Worm (Caenorhabditis elegans) whole organism, L2 larva: ENCODE measurements around the gene srx-42.

Experiments
- C34F6.9 ChIP-seq: fragments of 150-350 bp; optimal IDR thresholded peaks from 2 replicates; lab custom pipeline; 2014; ENCODE audit warnings: missing biosample characterization, missing genetic modification characterization
- R02D3.7 ChIP-seq: fragments of 150-350 bp; optimal IDR thresholded peaks from 2 replicates; lab custom pipeline; 2014; ENCODE audit warnings: missing biosample characterization, missing genetic modification characterization
- Y55F3AM.14 ChIP-seq: fragments of 200-800 bp; sonication (Bioruptor generic); optimal IDR thresholded peaks from 2 replicates; lab custom pipeline; 2018; ENCODE audit warnings: mild to moderate bottlenecking, missing genetic modification characterization, missing compliant biosample characterization
- alr-1 ChIP-seq: fragments of 150-350 bp; optimal IDR thresholded peaks from 2 replicates; lab custom pipeline; 2014; ENCODE audit warnings: missing biosample characterization, missing genetic modification characterization
- blmp-1 ChIP-seq: sonication (generic microtip); optimal IDR thresholded peaks from 2 replicates; lab custom pipeline; 2017; ENCODE audit warnings: missing genetic modification characterization, mild to moderate bottlenecking, missing compliant biosample characterization, antibody characterized with exemption, moderate library complexity; ENCODE audit not compliant: insufficient read depth
- ceh-16 ChIP-seq: fragments of 150-350 bp; optimal IDR thresholded peaks from 2 replicates; lab custom pipeline; 2014; ENCODE audit warnings: missing biosample characterization, missing genetic modification characterization
- crh-2 ChIP-seq: sonication (generic microtip); optimal IDR thresholded peaks from 2 replicates; lab custom pipeline; 2017; ENCODE audit warnings: missing biosample characterization, missing genetic modification characterization
- dmd-4 ChIP-seq: sonication (generic microtip); optimal IDR thresholded peaks from 2 replicates; lab custom pipeline; 2017; ENCODE audit warnings: missing biosample characterization, missing genetic modification characterization
- egl-27 ChIP-seq: sonication (generic microtip); optimal IDR thresholded peaks from 3 replicates; lab custom pipeline; 2017; ENCODE audit warnings: missing biosample characterization, missing genetic modification reagents, missing genetic modification characterization
- elt-1 ChIP-seq: fragments of 150-350 bp; optimal IDR thresholded peaks from 2 replicates; lab custom pipeline; 2014; ENCODE audit warnings: missing biosample characterization, missing genetic modification characterization
- elt-3 ChIP-seq: sonication (generic microtip); optimal IDR thresholded peaks from 2 replicates; lab custom pipeline; 2017; ENCODE audit warnings: missing biosample characterization, missing genetic modification characterization
- fos-1 ChIP-seq: fragments of 150-350 bp; optimal IDR thresholded peaks from 2 replicates; lab custom pipeline; 2014; ENCODE audit warnings: missing biosample characterization, missing genetic modification characterization
- lin-11 ChIP-seq: fragments of 150-350 bp; sonication (generic microtip); optimal IDR thresholded peaks from 2 replicates; lab custom pipeline; 2014; ENCODE audit warnings: missing biosample characterization, missing genetic modification characterization, inconsistent platforms, mixed read lengths
- lin-13 ChIP-seq: fragments of 150-350 bp; optimal IDR thresholded peaks from 2 replicates; lab custom pipeline; 2014; ENCODE audit warnings: missing biosample characterization, missing genetic modification reagents, missing genetic modification characterization
- lin-39 ChIP-seq: fragments of 150-350 bp; optimal IDR thresholded peaks from 2 replicates; lab custom pipeline; 2014; ENCODE audit warnings: missing biosample characterization, missing genetic modification reagents, missing genetic modification characterization
- mab-5 ChIP-seq: fragments of 150-350 bp; optimal IDR thresholded peaks from 2 replicates; lab custom pipeline; 2014; ENCODE audit warnings: missing biosample characterization, missing genetic modification characterization
- mdl-1 ChIP-seq, 2 experiments: fragments of 150-350 bp in 1 of 2; sonication (generic microtip) in 1 of 2; optimal IDR thresholded peaks; 2 replicates each; lab custom pipeline; 2017; ENCODE audit warnings: missing biosample characterization in 2 of 2, missing genetic modification characterization in 2 of 2
- nhr-10 ChIP-seq: sonication (generic microtip); optimal IDR thresholded peaks from 2 replicates; lab custom pipeline; 2017; ENCODE audit warnings: missing biosample characterization, missing genetic modification characterization
- nhr-11 ChIP-seq: fragments of 150-350 bp; optimal IDR thresholded peaks from 2 replicates; lab custom pipeline; 2014; ENCODE audit warnings: missing biosample characterization, missing genetic modification characterization
- nhr-12 ChIP-seq: fragments of 150-350 bp; optimal IDR thresholded peaks from 2 replicates; lab custom pipeline; 2014; ENCODE audit warnings: missing biosample characterization, missing genetic modification characterization
- nhr-129 ChIP-seq: fragments of 150-350 bp; optimal IDR thresholded peaks from 2 replicates; lab custom pipeline; 2014; ENCODE audit warnings: missing biosample characterization, missing genetic modification characterization
- nhr-21 ChIP-seq: fragments of 150-350 bp; optimal IDR thresholded peaks from 2 replicates; lab custom pipeline; 2014; ENCODE audit warnings: missing biosample characterization, missing genetic modification characterization
- nhr-23 ChIP-seq: fragments of 150-350 bp; optimal IDR thresholded peaks from 2 replicates; lab custom pipeline; 2014; ENCODE audit warnings: missing biosample characterization, missing genetic modification reagents, missing genetic modification characterization
- nhr-237 ChIP-seq: fragments of 150-350 bp; optimal IDR thresholded peaks from 2 replicates; lab custom pipeline; 2014; ENCODE audit warnings: missing biosample characterization, missing genetic modification characterization
- nhr-6 ChIP-seq: fragments of 150-350 bp; optimal IDR thresholded peaks from 2 replicates; lab custom pipeline; 2014; ENCODE audit warnings: missing biosample characterization, missing genetic modification characterization
- nhr-77 ChIP-seq: fragments of 150-350 bp; optimal IDR thresholded peaks from 2 replicates; lab custom pipeline; 2014; ENCODE audit warnings: missing biosample characterization, missing genetic modification characterization
- peb-1 ChIP-seq: fragments of 150-350 bp; optimal IDR thresholded peaks from 2 replicates; lab custom pipeline; 2014; ENCODE audit warnings: missing biosample characterization, missing genetic modification characterization
- sem-4 ChIP-seq: fragments of 150-350 bp; optimal IDR thresholded peaks from 2 replicates; lab custom pipeline; 2014; ENCODE audit warnings: missing biosample characterization, missing genetic modification reagents, missing genetic modification characterization
- skn-1 ChIP-seq: sonication (generic microtip); optimal IDR thresholded peaks from 2 replicates; lab custom pipeline; 2017; ENCODE audit warnings: missing biosample characterization, missing genetic modification characterization
- sma-3 ChIP-seq: sonication (generic microtip); optimal IDR thresholded peaks from 2 replicates; lab custom pipeline; 2016; ENCODE audit warnings: missing genetic modification reagents, missing genetic modification characterization, missing compliant biosample characterization
- sma-9 ChIP-seq, 2 experiments: fragments of 150-350 bp in 1 of 2; sonication (generic microtip) in 1 of 2; optimal IDR thresholded peaks; 2 replicates each; lab custom pipeline; 2014 to 2016; ENCODE audit warnings: missing genetic modification characterization in 2 of 2, mild to moderate bottlenecking in 1 of 2, missing biosample characterization in 1 of 2, missing compliant biosample characterization in 1 of 2, missing genetic modification reagents in 1 of 2, moderate library complexity in 1 of 2
- snpc-4 ChIP-seq: fragments of 150-350 bp; optimal IDR thresholded peaks from 2 replicates; lab custom pipeline; 2014; ENCODE audit warnings: missing biosample characterization, missing genetic modification characterization
- unc-39 ChIP-seq: fragments of 150-350 bp; optimal IDR thresholded peaks from 2 replicates; lab custom pipeline; 2014; ENCODE audit warnings: missing biosample characterization, missing genetic modification characterization
- unc-55 ChIP-seq: fragments of 150-350 bp; sonication (generic microtip); optimal IDR thresholded peaks from 3 replicates; lab custom pipeline; 2014; ENCODE audit warnings: missing biosample characterization, missing genetic modification reagents, missing genetic modification characterization
- unc-62 ChIP-seq: fragments of 150-350 bp; optimal IDR thresholded peaks from 2 replicates; lab custom pipeline; 2014; ENCODE audit warnings: missing biosample characterization, missing genetic modification reagents, missing genetic modification characterization
- ztf-1 ChIP-seq: fragments of 200-800 bp; sonication (Bioruptor generic); conservative IDR thresholded peaks from 2 replicates; pipeline ENCODE4 v1.3.6; 2022; ENCODE audit warnings: missing genetic modification characterization, missing compliant biosample characterization
- ztf-11 ChIP-seq: sonication (generic microtip); optimal IDR thresholded peaks from 2 replicates; lab custom pipeline; 2017; ENCODE audit warnings: missing biosample characterization, missing genetic modification characterization
- ztf-4 ChIP-seq: fragments of 150-350 bp; optimal IDR thresholded peaks from 2 replicates; lab custom pipeline; 2014; ENCODE audit warnings: missing biosample characterization, missing genetic modification characterization

The srx-42 gene

ce11 chrV:13909400-13909799 is 11.4 kb upstream of the srx-42 start, which contains the start of gene C06B3.7 (continued):
- no peak for TF ChIP-seq nhr-12 (tag; lab: Kevin White, UChicago)
- TF ChIP-seq nhr-77 (tag; lab: Kevin White, UChicago), result no peak
- peak; percentile 77 for TF ChIP-seq fos-1 (tag; lab: Kevin White, UChicago)
- peak; percentile 96 for TF ChIP-seq sma-9 (GFP tag; optimal IDR thresholded peaks at IDR 0.05; lab: Kevin White, UChicago)
- TF ChIP-seq sma-9 (tag; optimal IDR thresholded peaks at IDR 0.05; lab: Kevin White, UChicago), result no peak
- no peak for TF ChIP-seq Y55F3AM.14 (GFP tag; lab: Kevin White, UChicago)
- TF ChIP-seq unc-39 (tag; lab: Kevin White, UChicago), result no peak

- TF ChIP-seq crh-2 (tag; lab: Kevin White, UChicago), result no peak
- TF ChIP-seq lin-13 (GFP tag; lab: Kevin White, UChicago), result no peak
- no peak for TF ChIP-seq blmp-1 (tag; lab: Kevin White, UChicago)
- no peak for TF ChIP-seq skn-1 (tag; lab: Kevin White, UChicago)
- TF ChIP-seq ztf-11 (tag; lab: Kevin White, UChicago), result no peak
- no peak for TF ChIP-seq alr-1
- TF ChIP-seq nhr-6 (tag; lab: Kevin White, UChicago), result no peak
- TF ChIP-seq ztf-4 (tag; lab: Kevin White, UChicago), result no peak
- TF ChIP-seq ceh-16 (tag; lab: Kevin White, UChicago), result no peak
- TF ChIP-seq peb-1 (tag; lab: Kevin White, UChicago), result no peak
- TF ChIP-seq mdl-1 (tag; optimal IDR thresholded peaks at IDR 0.05; lab: Kevin White, UChicago), result no peak
- no peak for TF ChIP-seq sem-4 (tag; lab: Kevin White, UChicago)
- TF ChIP-seq, all 48 proteins: peak for 0
Measured at ce11 chrV:13915390-13915789, 5.4 kb upstream of the srx-42 start, which contains the start of gene gcy-32. TSS of gene gcy-32 (minus strand) at chrV:13915490.

ce11 chrV:13916196-13916595 is 4.6 kb upstream of the srx-42 start, which contains the start of gene str-252:
TSS of gene str-252 (plus strand) at chrV:13916496.
- TF ChIP-seq unc-55 (GFP tag; lab: Kevin White, UChicago) (no peak), nhr-129 (tag; lab: Kevin White, UChicago) (no peak), sem-4 (tag; lab: Kevin White, UChicago) (no peak), egl-27 (no peak), nhr-11 (tag; lab: Kevin White, UChicago) (no peak), alr-1 (no peak), Y55F3AM.14 (GFP tag; lab: Kevin White, UChicago) (no peak), lin-13 (GFP tag; lab: Kevin White, UChicago) (no peak), C34F6.9 (tag; lab: Kevin White, UChicago) (no peak), nhr-77 (tag; lab: Kevin White, UChicago) (no peak), crh-2 (tag; lab: Kevin White, UChicago) (no peak), unc-62 (GFP tag; lab: Kevin White, UChicago) (no peak), snpc-4 (no peak), ztf-4 (tag; lab: Kevin White, UChicago) (no peak), sma-3 (GFP tag; lab: Kevin White, UChicago) (no peak)

- TF ChIP-seq mdl-1 (tag; optimal IDR thresholded peaks at IDR 0.05; lab: Kevin White, UChicago) (no peak), lin-39 (tag; lab: Kevin White, UChicago) (no peak)
Measured at ce11 chrV:13918341-13918740, 2.5 kb upstream of the srx-42 start, which contains the start of gene str-250. TSS of gene str-250 (plus strand) at chrV:13918641.

ce11 chrV:13923851-13924250 is 3.0 kb downstream of the srx-42 start, which contains the start of gene srxa-11:
TSS of gene srxa-11 (plus strand) at chrV:13924151.
- TF ChIP-seq nhr-21 (no peak), skn-1 (tag; lab: Kevin White, UChicago) (no peak), lin-39 (tag; lab: Kevin White, UChicago) (no peak), elt-1 (tag; lab: Kevin White, UChicago) (no peak), unc-39 (tag; lab: Kevin White, UChicago) (no peak), nhr-10 (tag; lab: Kevin White, UChicago) (no peak), R02D3.7 (tag; lab: Kevin White, UChicago) (no peak)

- TF ChIP-seq nhr-129 (tag; lab: Kevin White, UChicago), result no peak
- TF ChIP-seq ztf-1 (GFP tag; lab: Robert Waterston, UW), result no peak
- no peak for TF ChIP-seq lin-11 (tag; lab: Kevin White, UChicago)
- TF ChIP-seq blmp-1 (tag; lab: Kevin White, UChicago), result no peak
- TF ChIP-seq unc-39 (tag; lab: Kevin White, UChicago), result no peak
- TF ChIP-seq dmd-4, result no peak
- no peak for TF ChIP-seq ceh-16 (tag; lab: Kevin White, UChicago)
- TF ChIP-seq mab-5 (tag; lab: Kevin White, UChicago), result no peak
- no peak for TF ChIP-seq elt-3
- no peak for TF ChIP-seq nhr-11 (tag; lab: Kevin White, UChicago)
- no peak for TF ChIP-seq Y55F3AM.14 (GFP tag; lab: Kevin White, UChicago)
- TF ChIP-seq nhr-12 (tag; lab: Kevin White, UChicago), result no peak
- TF ChIP-seq sma-3 (GFP tag; lab: Kevin White, UChicago), result no peak
- TF ChIP-seq nhr-23, result no peak
- no peak for TF ChIP-seq nhr-237 (tag; lab: Kevin White, UChicago)
- no peak for TF ChIP-seq unc-55 (GFP tag; lab: Kevin White, UChicago)
- no peak for TF ChIP-seq nhr-77 (tag; lab: Kevin White, UChicago)
Measured at ce11 chrV:13926398-13926797, 5.6 kb downstream of the srx-42 start, which contains the start of gene srxa-12. TSS of gene srxa-12 (plus strand) at chrV:13926698.
